Fruit fly (Drosophila melanogaster) whole organism: Measurements from ENCODE around the gene CG7304.

Experiments used
- CG8478 ChIP-seq: fragments of >200 bp; optimal IDR thresholded peaks from 2 replicates; lab custom pipeline; 2018; ENCODE audit warnings: inconsistent platforms
- Dll ChIP-seq: fragments of >200 bp; optimal IDR thresholded peaks from 2 replicates; lab custom pipeline; 2017
- EcR ChIP-seq, 2 experiments: fragments of >200 bp; optimal IDR thresholded peaks; 2 replicates each; lab custom pipeline; 2017; ENCODE audit warnings: missing biosample characterization in 2 of 2, missing genetic modification characterization in 2 of 2, missing genetic modification reagents in 2 of 2
- pan ChIP-seq: fragments of >200 bp; optimal IDR thresholded peaks from 2 replicates; lab custom pipeline; 2017
- psq ChIP-seq: fragments of >200 bp; optimal IDR thresholded peaks from 2 replicates; lab custom pipeline; 2017
- usp ChIP-seq: fragments of >200 bp; optimal IDR thresholded peaks from 2 replicates; lab custom pipeline; 2017; ENCODE audit warnings: missing biosample characterization, missing genetic modification characterization, mixed read lengths

CG7304 gene

dm6 chr3L:15670455-15670854 is 9.1 kb upstream of the CG7304 start:
- TF ChIP-seq usp (no peak), psq (lab: Kevin White, UChicago) (no peak), CG8478 (lab: Kevin White, UChicago) (no peak), pan (lab: Kevin White, UChicago) (no peak), Dll (lab: Kevin White, UChicago) (no peak), EcR (GFP tag; optimal IDR thresholded peaks at IDR 0.05; lab: Kevin White, UChicago) (no peak)

- no peak for TF ChIP-seq pan (lab: Kevin White, UChicago)
- no peak for TF ChIP-seq EcR (GFP tag; optimal IDR thresholded peaks at IDR 0.05; lab: Kevin White, UChicago)
- no peak for TF ChIP-seq psq (lab: Kevin White, UChicago)
- TF ChIP-seq Dll (lab: Kevin White, UChicago), result no peak
- TF ChIP-seq usp, result no peak
These were observed 6.7 kb upstream of the CG7304 start for dm6 chr3L:15672800-15673199.

dm6 chr3L:15675111-15675510 is 4.4 kb upstream of the CG7304 start:
- no peak for TF ChIP-seq Dll (lab: Kevin White, UChicago)
- no peak for TF ChIP-seq CG8478 (lab: Kevin White, UChicago)
- no peak for TF ChIP-seq usp
- no peak for TF ChIP-seq EcR (GFP tag; optimal IDR thresholded peaks at IDR 0.05; lab: Kevin White, UChicago)
- no peak for TF ChIP-seq pan (lab: Kevin White, UChicago)
- no peak for TF ChIP-seq psq (lab: Kevin White, UChicago)

- no peak for TF ChIP-seq EcR (GFP tag; optimal IDR thresholded peaks at IDR 0.05; lab: Kevin White, UChicago)
- no peak for TF ChIP-seq pan (lab: Kevin White, UChicago)
- TF ChIP-seq usp, result no peak
- TF ChIP-seq Dll (lab: Kevin White, UChicago), result no peak
- TF ChIP-seq CG8478 (lab: Kevin White, UChicago), result no peak
- no peak for TF ChIP-seq psq (lab: Kevin White, UChicago)
These were observed 1.9 kb upstream of the CG7304 start for dm6 chr3L:15677662-15678061.

dm6 chr3L:15678284-15678683 is 1.2 kb upstream of the CG7304 start:
- TF ChIP-seq EcR (GFP tag; optimal IDR thresholded peaks at IDR 0.05; lab: Kevin White, UChicago), result no peak
- TF ChIP-seq CG8478 (lab: Kevin White, UChicago), result no peak
- no peak for TF ChIP-seq psq (lab: Kevin White, UChicago)
- TF ChIP-seq pan (lab: Kevin White, UChicago), result no peak
- no peak for TF ChIP-seq usp
- no peak for TF ChIP-seq Dll (lab: Kevin White, UChicago)

- no peak for TF ChIP-seq pan (lab: Kevin White, UChicago)
These were observed 3.9 kb downstream of the CG7304 start, which contains the start of the genes CG7579 and Pgant8 for dm6 chr3L:15683345-15683922. Gene CG7579 (minus strand): TSS chr3L:15683445. Gene Pgant8 (plus strand): TSS chr3L:15683872.

- TF ChIP-seq psq (lab: Kevin White, UChicago) (no peak), usp (no peak), Dll (lab: Kevin White, UChicago) (no peak), CG8478 (lab: Kevin White, UChicago) (no peak), EcR (GFP tag; optimal IDR thresholded peaks at IDR 0.05; lab: Kevin White, UChicago) (no peak), pan (lab: Kevin White, UChicago) (no peak)
These were observed 4.5 kb downstream of the CG7304 start for dm6 chr3L:15684017-15684416.

- no peak for TF ChIP-seq pan (lab: Kevin White, UChicago)
- TF ChIP-seq psq (lab: Kevin White, UChicago), result no peak
- no peak for TF ChIP-seq usp
- no peak for TF ChIP-seq Dll (lab: Kevin White, UChicago)
- no peak for TF ChIP-seq CG8478 (lab: Kevin White, UChicago)
These were observed 8.3 kb downstream of the CG7304 start, which contains the start of gene CG34452 for dm6 chr3L:15687802-15688201. Gene CG34452 (minus strand): TSS chr3L:15687902.

dm6 chr3L:15689518-15689917 is 10.0 kb downstream of the CG7304 start:
- TF ChIP-seq usp, result no peak
- no peak for TF ChIP-seq EcR (GFP tag; optimal IDR thresholded peaks at IDR 0.05; lab: Kevin White, UChicago)
- TF ChIP-seq CG8478 (lab: Kevin White, UChicago), result no peak
- TF ChIP-seq pan (lab: Kevin White, UChicago), result no peak
- TF ChIP-seq psq (lab: Kevin White, UChicago), result no peak
- TF ChIP-seq Dll (lab: Kevin White, UChicago), result no peak

- TF ChIP-seq usp (no peak), psq (lab: Kevin White, UChicago) (no peak), EcR (GFP tag; optimal IDR thresholded peaks at IDR 0.05; lab: Kevin White, UChicago) (peak in 1 of 2 experiments; percentile 22), pan (lab: Kevin White, UChicago) (no peak), Dll (lab: Kevin White, UChicago) (no peak), CG8478 (lab: Kevin White, UChicago) (no peak)
These were observed 11.4 kb downstream of the CG7304 start for dm6 chr3L:15690711-15691591.

dm6 chr3L:15691968-15692367 is 12.4 kb downstream of the CG7304 start, which contains the start of gene CG34451:
Gene CG34451 (minus strand): TSS chr3L:15692068.
- TF ChIP-seq EcR (GFP tag; optimal IDR thresholded peaks at IDR 0.05; lab: Kevin White, UChicago), result no peak
- TF ChIP-seq usp, result no peak
- TF ChIP-seq Dll (lab: Kevin White, UChicago), result no peak
- TF ChIP-seq psq (lab: Kevin White, UChicago), result no peak
- TF ChIP-seq CG8478 (lab: Kevin White, UChicago), result no peak
- no peak for TF ChIP-seq pan (lab: Kevin White, UChicago)
